Fruit fly (Drosophila melanogaster) whole organism, prepupa: ENCODE data around the gene CG5639.

Experiments
- CG11762 ChIP-seq: fragments of 200-800 bp; sonication (Bioruptor generic); optimal IDR thresholded peaks from 3 replicates; lab custom pipeline; 2016; ENCODE audit warnings: missing biosample characterization, missing genetic modification characterization; ENCODE audit not compliant: insufficient read depth
- CG15336 ChIP-seq: fragments of 200-800 bp; sonication (Bioruptor generic); IDR thresholded peaks from 2 replicates; pipeline ENCODE4 v1.3.6; 2022; ENCODE audit warnings: missing biosample characterization, missing genetic modification characterization
- CG3919 ChIP-seq: fragments of 200-800 bp; sonication (Bioruptor generic); optimal IDR thresholded peaks from 3 replicates; lab custom pipeline; 2016; ENCODE audit warnings: missing biosample characterization, missing genetic modification characterization
- CG8319 ChIP-seq: fragments of 200-800 bp; sonication (Bioruptor generic); optimal IDR thresholded peaks from 3 replicates; lab custom pipeline; 2016; ENCODE audit warnings: missing biosample characterization, missing genetic modification characterization
- Hr4 ChIP-seq: fragments of 200-800 bp; sonication (Bioruptor generic); optimal IDR thresholded peaks from 3 replicates; lab custom pipeline; 2016; ENCODE audit warnings: missing biosample characterization, missing genetic modification characterization
- OdsH ChIP-seq: fragments of 200-800 bp; sonication (Bioruptor generic); optimal IDR thresholded peaks from 3 replicates; lab custom pipeline; 2016; ENCODE audit warnings: missing biosample characterization, missing genetic modification characterization
- Smox ChIP-seq: fragments of 200-800 bp; sonication (Bioruptor generic); optimal IDR thresholded peaks from 3 replicates; lab custom pipeline; 2016; ENCODE audit warnings: missing biosample characterization, missing genetic modification characterization
- Sox15 ChIP-seq: fragments of 200-800 bp; sonication (Bioruptor generic); optimal IDR thresholded peaks from 3 replicates; lab custom pipeline; 2016; ENCODE audit warnings: missing biosample characterization, missing genetic modification characterization
- fd59A ChIP-seq: fragments of 200-800 bp; sonication (Bioruptor generic); optimal IDR thresholded peaks from 2 replicates; lab custom pipeline; 2017; ENCODE audit warnings: missing biosample characterization, mild to moderate bottlenecking, missing genetic modification characterization, missing genetic modification reagents
- ss ChIP-seq, 2 experiments: fragments of 200-800 bp; sonication (Bioruptor generic); optimal IDR thresholded peaks; 2 replicates in 1 of 2; 3 replicates in 1 of 2; lab custom pipeline; 2017 to 2018; ENCODE audit warnings: mild to moderate bottlenecking in 2 of 2, missing biosample characterization in 2 of 2, missing genetic modification characterization in 2 of 2, moderate library complexity in 1 of 2

- TF ChIP-seq Sox15 (GFP tag; lab: Kevin White, UChicago) (no peak), CG15336 (GFP tag; lab: Robert Waterston, UW) (no peak), fd59A (GFP tag; lab: Kevin White, UChicago) (no peak), CG3919 (GFP tag; lab: Kevin White, UChicago) (no peak), Hr4 (no peak), OdsH (GFP tag; lab: Kevin White, UChicago) (no peak), CG8319 (GFP tag; lab: Kevin White, UChicago) (no peak), ss (GFP tag; optimal IDR thresholded peaks at IDR 0.05; lab: Kevin White, UChicago) (no peak), Smox (GFP tag; lab: Kevin White, UChicago) (no peak), CG11762 (GFP tag; lab: Kevin White, UChicago) (no peak)
Measured at dm6 chr3R:27568545-27568944, 27.4 kb downstream of the CG5639 start.
